Fruit fly (Drosophila melanogaster): ENCODE measurements around the gene CapaR.

CapaR gene

dm6 chr3L:21568848-21569372 lies 6.9 kb upstream of the CapaR start, which contains the start of the genes CRIF and SMC5 (continued):
- peak; percentile 68 for TF ChIP-seq CG4424 (GFP tag; optimal IDR thresholded peaks at IDR 0.05)
- no peak; the same call in 1 of the 2 replicates for TF ChIP-seq CG31441 (GFP tag; IDR thresholded peaks at IDR 0.05)
- TF ChIP-seq Hr51 (GFP tag; optimal IDR thresholded peaks at IDR 0.05): peak in 1 of 2 experiments; percentile 61
- TF ChIP-seq CG9215 (GFP tag; IDR thresholded peaks at IDR 0.05): no peak; the same call in 1 of the 2 replicates
- TF ChIP-seq CG33557 (GFP tag; optimal IDR thresholded peaks at IDR 0.05): peak; percentile 61
- no peak for TF ChIP-seq mld (GFP tag; IDR thresholded peaks at IDR 0.05; ENCODE audit: partially characterized antibody)
- peak; percentile 24 for TF ChIP-seq Lhr (GFP tag; optimal IDR thresholded peaks at IDR 0.05)
- no peak for TF ChIP-seq wor (GFP tag; IDR thresholded peaks at IDR 0.05)
- TF ChIP-seq sens-2 (GFP tag; IDR thresholded peaks at IDR 0.05): no peak
- TF ChIP-seq knrl (GFP tag; IDR thresholded peaks at IDR 0.05; ENCODE audit: partially characterized antibody): peak; percentile 42; the same call in 1 of the 3 replicates
- TF ChIP-seq CG15514 (GFP tag; optimal IDR thresholded peaks at IDR 0.05): peak; percentile 55
- no peak for TF ChIP-seq pros (GFP tag; optimal IDR thresholded peaks at IDR 0.05)
- peak; percentile 46 for TF ChIP-seq Hmx (GFP tag; optimal IDR thresholded peaks at IDR 0.05)
- no peak for TF ChIP-seq Deaf1 (tag; optimal IDR thresholded peaks at IDR 0.05)
- 0 out of 2 replicates have a peak, but pooled peaks have one; percentile 42 for TF ChIP-seq ttk (GFP tag; IDR thresholded peaks at IDR 0.05)
- TF ChIP-seq CG15073 (GFP tag; optimal IDR thresholded peaks at IDR 0.05): no peak
- no peak for TF ChIP-seq ash1 (GFP tag; optimal IDR thresholded peaks at IDR 0.05)
- TF ChIP-seq tio (GFP tag; optimal IDR thresholded peaks at IDR 0.05): peak; percentile 58
- TF ChIP-seq wdn (GFP tag; IDR thresholded peaks at IDR 0.05): no peak
- TF ChIP-seq Ada2b (GFP tag; IDR thresholded peaks at IDR 0.05): peak; percentile 44
- TF ChIP-seq HLH3B (GFP tag; IDR thresholded peaks at IDR 0.05): peak; percentile 52
- peak; percentile 62 for TF ChIP-seq CG10979 (tag; optimal IDR thresholded peaks at IDR 0.05)
- peak; percentile 0 for TF ChIP-seq en (GFP tag; optimal IDR thresholded peaks at IDR 0.05)
- TF ChIP-seq insv (GFP tag; optimal IDR thresholded peaks at IDR 0.05): peak in 1 of 2 experiments; percentile 16
- no peak for TF ChIP-seq fd102C (GFP tag; optimal IDR thresholded peaks at IDR 0.05)
- peak; percentile 32 for TF ChIP-seq CG16863 (GFP tag; optimal IDR thresholded peaks at IDR 0.05)
- peak in 1 of 2 experiments; percentile 59 for TF ChIP-seq tll (GFP tag; optimal IDR thresholded peaks at IDR 0.05)
- TF ChIP-seq ewg (GFP tag; optimal IDR thresholded peaks at IDR 0.05): no peak
- TF ChIP-seq CG12942 (GFP tag; optimal IDR thresholded peaks at IDR 0.05): peak; percentile 62
- peak in 1 of 2 experiments; percentile 5 for TF ChIP-seq crp (GFP tag; optimal IDR thresholded peaks at IDR 0.05)
- TF ChIP-seq otp (GFP tag; IDR thresholded peaks at IDR 0.05): no peak
- no peak for TF ChIP-seq lbe (GFP tag; optimal IDR thresholded peaks at IDR 0.05)
- TF ChIP-seq fd3F (GFP tag; optimal IDR thresholded peaks at IDR 0.05): peak; percentile 54
- peak; percentile 64 for TF ChIP-seq CG3281 (GFP tag; optimal IDR thresholded peaks at IDR 0.05)
- no peak for TF ChIP-seq dmrt99B (tag; optimal IDR thresholded peaks at IDR 0.05)
- TF ChIP-seq HLH4C (GFP tag; IDR thresholded peaks at IDR 0.05; ENCODE audit: partially characterized antibody): no peak
- TF ChIP-seq Trl (optimal IDR thresholded peaks at IDR 0.05): no peak
- TF ChIP-seq Trl (GFP tag; optimal IDR thresholded peaks at IDR 0.05): peak; percentile 67
- no peak for TF ChIP-seq MTF-1 (GFP tag; optimal IDR thresholded peaks at IDR 0.05; ENCODE audit: borderline replicate concordance)
- peak; percentile 60 for TF ChIP-seq CG18619 (GFP tag; optimal IDR thresholded peaks at IDR 0.05)
- no peak for TF ChIP-seq Hmr (GFP tag; optimal IDR thresholded peaks at IDR 0.05)
- peak; percentile 74 for TF ChIP-seq ind (GFP tag; optimal IDR thresholded peaks at IDR 0.05)
- no peak for TF ChIP-seq ase (GFP tag; IDR thresholded peaks at IDR 0.05)
- no peak for TF ChIP-seq btn (GFP tag; optimal IDR thresholded peaks at IDR 0.05)
- no peak for TF ChIP-seq CG13894 (tag; optimal IDR thresholded peaks at IDR 0.05)
- TF ChIP-seq onecut (GFP tag; IDR thresholded peaks at IDR 0.05): no peak; the same call in none of the 2 replicates
- no peak for TF ChIP-seq CG12071 (GFP tag; optimal IDR thresholded peaks at IDR 0.05)
- TF ChIP-seq Pdp1 (GFP tag; optimal IDR thresholded peaks at IDR 0.05): peak in 1 of 2 experiments; percentile 75
- no peak for TF ChIP-seq hbn (GFP tag; IDR thresholded peaks at IDR 0.05; ENCODE audit: partially characterized antibody)

Measured in whole organism, embryonic.